Worm (Caenorhabditis elegans) whole organism, L3 larva: ENCODE data around the gene ift-81.

ENCODE experiments used
- ceh-16 ChIP-seq: sonication (generic microtip); optimal IDR thresholded peaks from 2 replicates; lab custom pipeline; 2017; ENCODE audit warnings: missing biosample characterization, missing genetic modification characterization
- ceh-28 ChIP-seq: fragments of 150-350 bp; optimal IDR thresholded peaks from 2 replicates; lab custom pipeline; 2014; ENCODE audit warnings: missing biosample characterization, missing genetic modification reagents, missing genetic modification characterization
- mdl-1 ChIP-seq: fragments of 150-350 bp; optimal IDR thresholded peaks from 2 replicates; lab custom pipeline; 2014; ENCODE audit warnings: missing biosample characterization, missing genetic modification characterization
- nhr-11 ChIP-seq: fragments of 150-350 bp; optimal IDR thresholded peaks from 2 replicates; lab custom pipeline; 2014; ENCODE audit warnings: missing biosample characterization, missing genetic modification characterization
- nhr-25 ChIP-seq: sonication (generic microtip); optimal IDR thresholded peaks from 2 replicates; lab custom pipeline; 2017; ENCODE audit warnings: missing biosample characterization, missing genetic modification characterization
- ztf-4 ChIP-seq: fragments of 150-350 bp; optimal IDR thresholded peaks from 2 replicates; lab custom pipeline; 2014; ENCODE audit warnings: missing biosample characterization, missing genetic modification characterization

DNA sequence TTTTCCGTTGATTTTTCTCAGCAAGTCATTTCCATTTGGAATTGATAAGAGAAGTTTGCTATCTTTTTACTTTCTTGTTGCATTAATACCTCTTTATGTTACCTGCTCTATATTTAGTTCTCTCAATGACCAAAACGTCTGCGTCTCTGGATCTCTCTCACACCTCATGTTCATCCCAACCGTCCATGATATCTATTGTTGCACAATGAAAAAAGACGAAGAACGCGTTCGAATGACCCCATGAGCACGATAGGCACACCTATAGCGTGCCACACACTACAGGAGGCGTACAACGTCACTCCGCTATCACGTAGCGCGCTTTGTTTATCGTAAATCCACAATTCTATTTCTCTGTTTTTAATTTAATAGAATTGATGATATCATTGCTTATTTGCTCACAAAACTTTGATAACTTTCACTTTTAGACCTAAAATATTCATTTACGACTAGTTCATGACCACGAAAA lies 19.2 kb upstream of the ift-81 start, which contains the start of gene Y34B4A.2:
- TF ChIP-seq ztf-4 = no peak
- no peak for TF ChIP-seq mdl-1 (tag; lab: Kevin White, UChicago)
- no peak for TF ChIP-seq nhr-25 (tag; lab: Kevin White, UChicago)
- TF ChIP-seq ceh-28 = no peak
- no peak for TF ChIP-seq ceh-16 (tag; lab: Kevin White, UChicago)
- TF ChIP-seq nhr-11 (tag; lab: Kevin White, UChicago) = no peak
